Worm (Caenorhabditis elegans): ENCODE measurements around the gene F53A2.9.
"Not testable (repeated sequence)": the region's sequence is repeated elsewhere in the genome, so short reads cannot be mapped to it uniquely, and the experiment has no call there.

F53A2.9 gene

DNA sequence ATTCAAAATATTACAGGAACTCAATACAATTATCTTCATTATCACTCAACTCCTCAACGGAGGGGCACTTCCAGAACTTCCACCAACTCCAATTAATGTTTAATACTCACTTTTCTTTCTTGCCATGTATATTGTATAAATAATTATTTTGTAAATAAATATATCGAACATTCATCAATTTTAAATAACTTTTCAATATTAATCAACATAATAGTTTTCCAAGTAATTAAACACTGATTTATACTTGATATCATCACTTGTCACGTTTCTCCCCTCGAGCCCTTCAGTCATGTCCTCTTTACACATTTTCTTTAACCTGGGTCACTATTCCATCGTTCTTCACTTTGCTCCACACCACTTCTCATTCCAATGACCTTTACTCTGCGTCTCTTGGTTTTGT, 43.8 kb upstream of the F53A2.9 start, which contains the start of gene mig-18:
Gene mig-18, plus strand, starts transcription at position 301 of the 400 bp plus-strand sequence.
- TF ChIP-seq ceh-27 (GFP tag; optimal IDR thresholded peaks at IDR 0.05): no peak
- TF ChIP-seq Y67H2A.10 (GFP tag; conservative IDR thresholded peaks at IDR 0.05): no peak
- TF ChIP-seq zim-3 (tag; optimal IDR thresholded peaks at IDR 0.05): no peak

- TF ChIP-seq lin-26 (GFP tag; IDR thresholded peaks at IDR 0.05); nfyb-1 (GFP tag; IDR thresholded peaks at IDR 0.05); nhr-80 (tag; optimal IDR thresholded peaks at IDR 0.05): not testable (repeated sequence)
These were observed 42.6 kb upstream of the F53A2.9 start, which contains the start of the genes srlf-9 and srlf-10 for ce11 chrIII:13401673-13402258. Gene srlf-9 (minus strand): TSS chrIII:13401773. Gene srlf-10 (plus strand): TSS chrIII:13402208.

- no peak for TF ChIP-seq attf-3 (GFP tag; conservative IDR thresholded peaks at IDR 0.05)
These were observed 36.1 kb upstream of the F53A2.9 start, which contains the start of gene F11F1.1 for ce11 chrIII:13395262-13395661. Gene F11F1.1 (plus strand): TSS chrIII:13395562.

DNA sequence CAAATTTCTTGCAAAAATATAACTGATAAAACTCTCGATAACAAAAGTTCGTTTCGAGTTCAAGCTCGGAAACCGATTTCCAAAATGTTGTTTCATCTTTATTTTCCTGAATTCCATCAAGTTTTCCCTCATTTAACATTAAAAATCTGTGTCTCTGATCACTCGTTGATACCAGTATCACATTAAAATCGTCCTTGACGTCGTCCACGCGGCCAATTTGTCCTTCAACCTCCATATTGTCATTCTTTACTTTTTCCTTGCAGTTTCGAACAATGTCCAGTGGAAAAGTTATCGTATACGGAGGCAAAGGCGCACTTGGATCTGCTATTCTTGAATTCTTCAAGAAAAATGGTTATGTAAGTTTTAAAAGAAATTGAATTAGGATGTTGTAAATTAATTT, 34.5 kb upstream of the F53A2.9 start, which contains the start of gene qdpr-1:
Gene qdpr-1, plus strand, starts transcription at position 264 of the 400 bp plus-strand sequence.
- TF ChIP-seq ZK185.1 (tag; optimal IDR thresholded peaks at IDR 0.05; ENCODE audit: poor library complexity, severe bottlenecking) (no peak), lag-1 (GFP tag; IDR thresholded peaks at IDR 0.05) (no peak), ceh-79 (tag; optimal IDR thresholded peaks at IDR 0.05) (no peak), B0336.3 (GFP tag; IDR thresholded peaks at IDR 0.05) (no peak), gei-17 (GFP tag; optimal IDR thresholded peaks at IDR 0.05) (no peak), mxl-1 (tag; optimal IDR thresholded peaks at IDR 0.05) (no peak), B0261.1 (tag; optimal IDR thresholded peaks at IDR 0.05) (no peak), ets-4 (GFP tag; optimal IDR thresholded peaks at IDR 0.05) (no peak)

DNA sequence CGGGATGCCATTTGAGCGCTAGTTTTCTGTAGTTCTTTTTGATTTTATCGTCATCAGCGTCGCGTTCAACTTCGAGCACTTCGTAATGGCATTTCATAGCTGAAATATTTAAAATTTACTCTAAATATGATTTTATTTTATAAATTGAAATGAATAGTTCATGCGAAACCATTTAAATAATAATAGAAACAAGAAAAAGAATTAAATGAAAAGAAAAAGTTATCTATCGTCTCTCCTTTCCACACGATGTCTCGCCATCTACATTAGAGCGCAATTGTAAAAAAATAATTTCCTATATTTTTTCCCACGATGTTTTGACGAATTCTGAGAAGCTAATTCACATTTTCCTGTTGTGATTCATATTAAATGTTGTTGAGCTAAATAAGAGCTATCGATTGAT, 34.1 kb upstream of the F53A2.9 start, which contains the start of gene dnj-17:
Gene dnj-17, minus strand, starts transcription at position 101 of the 400 bp plus-strand sequence.
- TF ChIP-seq hmg-1.2 (GFP tag; IDR thresholded peaks at IDR 0.05): peak; percentile 72
- no peak for TF ChIP-seq T07F8.4 (tag; optimal IDR thresholded peaks at IDR 0.05)

- TF ChIP-seq B0035.1 (tag; optimal IDR thresholded peaks at IDR 0.05): no peak
- TF ChIP-seq ztf-26 (tag; optimal IDR thresholded peaks at IDR 0.05): no peak
- TF ChIP-seq bed-1 (GFP tag; IDR thresholded peaks at IDR 0.05): no peak
- TF ChIP-seq B0336.3 (GFP tag; IDR thresholded peaks at IDR 0.05): no peak
- no peak for TF ChIP-seq lsl-1 (GFP tag; optimal IDR thresholded peaks at IDR 0.05)
- no peak for TF ChIP-seq nhr-179 (tag; optimal IDR thresholded peaks at IDR 0.05)
- no peak for TF ChIP-seq ztf-25 (GFP tag; IDR thresholded peaks at IDR 0.05)
- no peak for TF ChIP-seq lin-54 (GFP tag; optimal IDR thresholded peaks at IDR 0.05)
- TF ChIP-seq snpc-1.3 (tag; optimal IDR thresholded peaks at IDR 0.05; ENCODE audit: insufficient read depth): no peak
- TF ChIP-seq rec-8 (tag; optimal IDR thresholded peaks at IDR 0.05): no peak
- TF ChIP-seq ztf-3 (GFP tag; optimal IDR thresholded peaks at IDR 0.05): no peak
- no peak for TF ChIP-seq ceh-27 (GFP tag; optimal IDR thresholded peaks at IDR 0.05)
- TF ChIP-seq pha-4 (tag; optimal IDR thresholded peaks at IDR 0.05): no peak
- no peak for TF ChIP-seq dpff-1 (tag; optimal IDR thresholded peaks at IDR 0.05)
- TF ChIP-seq bed-2 (GFP tag; IDR thresholded peaks at IDR 0.05): no peak
- no peak for TF ChIP-seq ceh-79 (tag; optimal IDR thresholded peaks at IDR 0.05)
- no peak for TF ChIP-seq F55B11.4 (tag; optimal IDR thresholded peaks at IDR 0.05; ENCODE audit: borderline replicate concordance, insufficient read depth)
- TF ChIP-seq F49E8.2 (tag; optimal IDR thresholded peaks at IDR 0.05; ENCODE audit: insufficient read depth): no peak
- no peak for TF ChIP-seq lir-1 (GFP tag; conservative IDR thresholded peaks at IDR 0.05)
These were observed 31.6 kb upstream of the F53A2.9 start for ce11 chrIII:13390789-13391188.
